Fruit fly (Drosophila melanogaster): ENCODE measurements around the gene MKP-4.

The MKP-4 gene

DNA sequence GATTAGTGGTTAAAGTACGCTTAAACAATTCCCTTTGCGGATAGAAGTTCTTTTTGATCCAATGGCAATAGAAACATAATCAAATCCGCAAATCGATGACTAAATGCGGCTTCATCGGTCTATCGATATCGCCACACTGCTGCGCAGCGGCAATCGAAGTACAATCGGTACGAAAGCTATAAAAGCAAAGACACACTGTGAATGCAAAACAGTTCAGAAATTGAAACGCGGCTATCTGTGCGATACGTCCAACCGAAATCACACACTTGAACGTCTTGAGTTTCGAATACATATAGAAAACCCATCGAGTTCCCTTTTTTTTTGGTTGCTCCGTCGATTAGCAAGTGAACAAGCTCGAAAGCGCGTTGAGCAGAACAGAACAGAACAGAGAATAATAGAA, 17.9 kb upstream of the MKP-4 start, which contains the start of gene CG14207 (continued):
- peak; percentile 29 for TF ChIP-seq CG12659 (GFP tag; optimal IDR thresholded peaks at IDR 0.05)
- TF ChIP-seq CG17802 (tag; optimal IDR thresholded peaks at IDR 0.05), result no peak
- TF ChIP-seq MTF-1 (GFP tag; optimal IDR thresholded peaks at IDR 0.05; ENCODE audit: borderline replicate concordance), result peak; percentile 9
- no peak for TF ChIP-seq CG10366 (GFP tag; IDR thresholded peaks at IDR 0.05)
- TF ChIP-seq MESR4 (GFP tag; optimal IDR thresholded peaks at IDR 0.05), result peak; percentile 22
- no peak for TF ChIP-seq esg (GFP tag; conservative IDR thresholded peaks at IDR 0.05)
- TF ChIP-seq peb (GFP tag; IDR thresholded peaks at IDR 0.05), result no peak
- TF ChIP-seq Xrp1 (GFP tag; IDR thresholded peaks at IDR 0.05), result no peak
- no peak for TF ChIP-seq CG10147 (GFP tag; optimal IDR thresholded peaks at IDR 0.05)
- no peak for TF ChIP-seq tap (tag; optimal IDR thresholded peaks at IDR 0.05)
- no peak for TF ChIP-seq CG18262 (tag; optimal IDR thresholded peaks at IDR 0.05)
- TF ChIP-seq nom (GFP tag; optimal IDR thresholded peaks at IDR 0.05), result no peak
- peak; percentile 86 for TF ChIP-seq CG2116 (GFP tag; optimal IDR thresholded peaks at IDR 0.05)
- TF ChIP-seq ind (GFP tag; optimal IDR thresholded peaks at IDR 0.05), result no peak
- no peak for TF ChIP-seq HLH54F (GFP tag; optimal IDR thresholded peaks at IDR 0.05)
- TF ChIP-seq luna (GFP tag; optimal IDR thresholded peaks at IDR 0.05), result no peak
- no peak for TF ChIP-seq shn (GFP tag; optimal IDR thresholded peaks at IDR 0.05)
- 0 out of 2 replicates have a peak, but pooled peaks have one; percentile 40 for TF ChIP-seq CG16779 (GFP tag; IDR thresholded peaks at IDR 0.05)
- TF ChIP-seq nmo (GFP tag; optimal IDR thresholded peaks at IDR 0.05), result no peak
- TF ChIP-seq CG10543 (GFP tag; optimal IDR thresholded peaks at IDR 0.05), result peak; percentile 40
- TF ChIP-seq CG6765 (GFP tag; optimal IDR thresholded peaks at IDR 0.05), result no peak
- peak in 1 of 2 experiments; percentile 6 for TF ChIP-seq Pdp1 (GFP tag; optimal IDR thresholded peaks at IDR 0.05)
- TF ChIP-seq sim (GFP tag; IDR thresholded peaks at IDR 0.05), result no peak
- no peak for TF ChIP-seq nerfin-1 (tag; optimal IDR thresholded peaks at IDR 0.05)
- no peak for TF ChIP-seq CG1602 (GFP tag; optimal IDR thresholded peaks at IDR 0.05)
- TF ChIP-seq hkb (optimal IDR thresholded peaks at IDR 0.05), result no peak
- no peak for TF ChIP-seq hkb (GFP tag; IDR thresholded peaks at IDR 0.05)
- TF ChIP-seq bbx (GFP tag; IDR thresholded peaks at IDR 0.05; ENCODE audit: partially characterized antibody), result peak; percentile 80
- peak; percentile 32 for TF ChIP-seq Hmr (GFP tag; optimal IDR thresholded peaks at IDR 0.05)
- no peak for TF ChIP-seq zfh2 (GFP tag; optimal IDR thresholded peaks at IDR 0.05)
- TF ChIP-seq dm (GFP tag; optimal IDR thresholded peaks at IDR 0.05), result peak; percentile 15
- no peak for TF ChIP-seq Bdp1 (GFP tag; optimal IDR thresholded peaks at IDR 0.05)
- peak; percentile 62; the same call in 2 of the 3 replicates for TF ChIP-seq CG16813 (GFP tag; IDR thresholded peaks at IDR 0.05; ENCODE audit: partially characterized antibody)
- TF ChIP-seq tx (GFP tag; optimal IDR thresholded peaks at IDR 0.05), result no peak
- peak; percentile 1 for TF ChIP-seq CG12299 (tag; optimal IDR thresholded peaks at IDR 0.05)
- no peak for TF ChIP-seq CG9609 (GFP tag; optimal IDR thresholded peaks at IDR 0.05)
- peak; percentile 23; the same call in 1 of the 2 replicates for TF ChIP-seq NFAT (GFP tag; IDR thresholded peaks at IDR 0.05)
- no peak for TF ChIP-seq org-1 (GFP tag; optimal IDR thresholded peaks at IDR 0.05)
- TF ChIP-seq gt (GFP tag; IDR thresholded peaks at IDR 0.05), result no peak
- TF ChIP-seq Nf-YC (tag; optimal IDR thresholded peaks at IDR 0.05), result peak; percentile 10
- no peak for TF ChIP-seq sug (tag; optimal IDR thresholded peaks at IDR 0.05)
- TF ChIP-seq Taf1 (GFP tag; IDR thresholded peaks at IDR 0.05), result no peak
- peak; percentile 57; the same call in 1 of the 2 replicates for TF ChIP-seq hbn (GFP tag; IDR thresholded peaks at IDR 0.05; ENCODE audit: partially characterized antibody)
- no peak for TF ChIP-seq hth (optimal IDR thresholded peaks at IDR 0.05)
- TF ChIP-seq Adf1 (GFP tag; IDR thresholded peaks at IDR 0.05), result peak; percentile 29; the same call in 1 of the 2 replicates
- no peak for TF ChIP-seq CG18764 (GFP tag; optimal IDR thresholded peaks at IDR 0.05)
- TF ChIP-seq pnt (GFP tag; optimal IDR thresholded peaks at IDR 0.05), result no peak
- TF ChIP-seq grau (tag; optimal IDR thresholded peaks at IDR 0.05), result peak; percentile 25
- no peak for TF ChIP-seq CG4854 (GFP tag; optimal IDR thresholded peaks at IDR 0.05)
- peak; percentile 50; the same call in 2 of the 3 replicates for TF ChIP-seq Dbx (GFP tag; IDR thresholded peaks at IDR 0.05)
- no peak for TF ChIP-seq tll (GFP tag; optimal IDR thresholded peaks at IDR 0.05)

Measured in whole organism, embryonic.